Fruit fly (Drosophila melanogaster): Measurements from ENCODE around the gene S1P.

S1P gene

DNA sequence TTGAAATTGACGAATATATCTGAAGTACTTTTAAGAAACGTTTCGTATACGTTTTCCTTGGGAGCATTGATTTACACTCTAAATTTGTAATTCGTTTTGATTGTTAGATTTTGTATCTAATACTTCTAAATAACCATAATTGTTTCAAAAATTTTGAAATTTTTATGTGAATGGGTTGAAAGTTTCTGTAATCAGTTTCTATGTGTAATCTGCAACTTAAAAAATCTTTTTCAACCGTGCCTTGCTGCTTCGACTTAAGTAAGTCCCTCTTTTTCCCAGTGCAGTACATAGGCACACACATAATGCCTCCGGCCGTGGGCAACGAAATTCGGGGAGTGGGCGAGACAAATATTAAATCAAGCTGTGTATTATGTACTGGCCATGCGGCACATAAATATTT is 31.8 kb downstream of the S1P start (continued):
- TF ChIP-seq stwl (tag; optimal IDR thresholded peaks at IDR 0.05) (no peak), CG17829 (tag; optimal IDR thresholded peaks at IDR 0.05) (peak; percentile 7), pan (optimal IDR thresholded peaks at IDR 0.05) (no peak), pan (GFP tag; optimal IDR thresholded peaks at IDR 0.05 in 1 of 2, IDR thresholded peaks at IDR 0.05 in 1 of 2) (peak in 1 of 2 experiments; percentile 42), CG17328 (GFP tag; IDR thresholded peaks at IDR 0.05) (peak; percentile 42; the same call in 1 of the 2 replicates), prd (optimal IDR thresholded peaks at IDR 0.05) (no peak), prd (GFP tag; IDR thresholded peaks at IDR 0.05) (peak; percentile 52; the same call in 2 of the 3 replicates)

DNA sequence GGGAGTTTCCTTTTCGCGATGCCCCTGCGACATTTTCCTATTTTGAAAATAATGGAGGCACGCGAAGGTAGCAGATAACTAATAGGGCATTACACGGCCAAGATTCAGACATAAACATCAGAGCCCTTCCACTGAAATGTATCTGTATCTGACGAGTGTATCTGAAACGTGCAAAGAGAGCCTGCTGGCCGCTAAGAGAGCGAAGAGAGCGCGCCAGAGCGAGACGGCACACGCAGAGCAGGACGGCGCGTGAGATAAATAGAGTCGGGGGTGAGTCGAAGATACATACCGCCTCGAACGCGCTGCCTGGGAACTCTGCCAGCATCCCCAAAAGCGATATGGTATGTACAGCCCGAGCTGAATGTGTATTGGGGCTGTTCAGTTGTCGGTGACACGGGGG is 32.5 kb downstream of the S1P start:
- TF ChIP-seq lov (optimal IDR thresholded peaks at IDR 0.05): no peak
- 0 out of 3 replicates have a peak, but pooled peaks have one; percentile 21 for TF ChIP-seq lov (GFP tag; IDR thresholded peaks at IDR 0.05)
- TF ChIP-seq CG14860 (GFP tag; IDR thresholded peaks at IDR 0.05; ENCODE audit: partially characterized antibody): no peak
- TF ChIP-seq CG4707 (GFP tag; optimal IDR thresholded peaks at IDR 0.05): peak; percentile 20
- TF ChIP-seq CG32767 (GFP tag; IDR thresholded peaks at IDR 0.05): peak; percentile 91
- peak; percentile 68 for TF ChIP-seq vvl (GFP tag; IDR thresholded peaks at IDR 0.05)
- no peak for TF ChIP-seq ranshi (GFP tag; IDR thresholded peaks at IDR 0.05)
- TF ChIP-seq MTF-1 (GFP tag; optimal IDR thresholded peaks at IDR 0.05; ENCODE audit: borderline replicate concordance): no peak
- TF ChIP-seq CG9932 (GFP tag; IDR thresholded peaks at IDR 0.05): no peak
- TF ChIP-seq otp (GFP tag; IDR thresholded peaks at IDR 0.05): peak; percentile 22; the same call in 1 of the 3 replicates
- peak; percentile 35 for TF ChIP-seq nom (GFP tag; optimal IDR thresholded peaks at IDR 0.05)
- peak; percentile 97 for TF ChIP-seq CG1832 (GFP tag; optimal IDR thresholded peaks at IDR 0.05)
- TF ChIP-seq Ssrp (tag; optimal IDR thresholded peaks at IDR 0.05): no peak
- peak; percentile 1 for TF ChIP-seq CTCF (GFP tag; optimal IDR thresholded peaks at IDR 0.05)
- TF ChIP-seq yki (optimal IDR thresholded peaks at IDR 0.05): peak; percentile 89
- TF ChIP-seq oc (tag; optimal IDR thresholded peaks at IDR 0.05): peak; percentile 39
- peak; percentile 55; the same call in 1 of the 3 replicates for TF ChIP-seq CG34224 (GFP tag; IDR thresholded peaks at IDR 0.05; ENCODE audit: partially characterized antibody)
- TF ChIP-seq CG14441 (GFP tag; IDR thresholded peaks at IDR 0.05): peak; percentile 16; the same call in 1 of the 2 replicates
- no peak for TF ChIP-seq sc (optimal IDR thresholded peaks at IDR 0.05)
- TF ChIP-seq sc (GFP tag; optimal IDR thresholded peaks at IDR 0.05): no peak
- peak; percentile 50; the same call in 1 of the 4 replicates for TF ChIP-seq chinmo (GFP tag; IDR thresholded peaks at IDR 0.05; ENCODE audit: partially characterized antibody)
- TF ChIP-seq peb (GFP tag; IDR thresholded peaks at IDR 0.05): 0 out of 2 replicates have a peak, but pooled peaks have one; percentile 17
- peak; percentile 78 for TF ChIP-seq cg (GFP tag; optimal IDR thresholded peaks at IDR 0.05)
- peak; percentile 70 for TF ChIP-seq chm (GFP tag; IDR thresholded peaks at IDR 0.05)
- peak; percentile 9 for TF ChIP-seq wek (GFP tag; optimal IDR thresholded peaks at IDR 0.05)
- peak; percentile 57 for TF ChIP-seq gcm (GFP tag; optimal IDR thresholded peaks at IDR 0.05)
- TF ChIP-seq sna (GFP tag; IDR thresholded peaks at IDR 0.05; ENCODE audit: partially characterized antibody): peak; percentile 66; the same call in 1 of the 2 replicates
- TF ChIP-seq Elba2 (GFP tag; optimal IDR thresholded peaks at IDR 0.05): peak; percentile 39
- peak; percentile 1 for TF ChIP-seq cad (GFP tag; optimal IDR thresholded peaks at IDR 0.05)
- no peak for TF ChIP-seq hkb (optimal IDR thresholded peaks at IDR 0.05)
- TF ChIP-seq hkb (GFP tag; IDR thresholded peaks at IDR 0.05): 0 out of 2 replicates have a peak, but pooled peaks have one; percentile 21
- TF ChIP-seq CG12236 (GFP tag; optimal IDR thresholded peaks at IDR 0.05): no peak
- TF ChIP-seq Stat92E (GFP tag; optimal IDR thresholded peaks at IDR 0.05): peak in 1 of 3 experiments; percentile 40
- TF ChIP-seq ci (GFP tag; IDR thresholded peaks at IDR 0.05): peak; percentile 78
- peak; percentile 80 for TF ChIP-seq Adf1 (GFP tag; IDR thresholded peaks at IDR 0.05)
- no peak for TF ChIP-seq row (GFP tag; IDR thresholded peaks at IDR 0.05)
- peak; percentile 33 for TF ChIP-seq pros (GFP tag; optimal IDR thresholded peaks at IDR 0.05)
- TF ChIP-seq Nf-YC (tag; optimal IDR thresholded peaks at IDR 0.05): peak; percentile 95
- peak; percentile 91 for TF ChIP-seq seq (GFP tag; IDR thresholded peaks at IDR 0.05)
- TF ChIP-seq Hmr (GFP tag; optimal IDR thresholded peaks at IDR 0.05): peak; percentile 13
- peak; percentile 94 for TF ChIP-seq Nf-YB (GFP tag; optimal IDR thresholded peaks at IDR 0.05)
- TF ChIP-seq ken (GFP tag; IDR thresholded peaks at IDR 0.05): 0 out of 3 replicates have a peak, but pooled peaks have one; percentile 3
- TF ChIP-seq Med (GFP tag): peak; percentile 85
- TF ChIP-seq odd (GFP tag; optimal IDR thresholded peaks at IDR 0.05): peak; percentile 1
